Worm (Caenorhabditis elegans): ENCODE data around the gene C30H6.9.

- TF ChIP-seq tbx-2 (tag; optimal IDR thresholded peaks at IDR 0.05) (no peak), nhr-84 (tag; optimal IDR thresholded peaks at IDR 0.05) (no peak), ztf-11 (tag; optimal IDR thresholded peaks at IDR 0.05) (no peak)
Observed at ce11 chrIV:17383046-17383445, 3.1 kb upstream of the C30H6.9 start, which contains the start of gene C30H6.12.

All from whole organism, L1 larva.